Fruit fly (Drosophila melanogaster) whole organism, embryonic: ENCODE measurements around the gene Sytbeta.

Experiments
- Bgb ChIP-seq: fragments of 200-800 bp; sonication (Bioruptor generic); IDR thresholded peaks from 2 replicates; pipeline ENCODE4 v1.3.6; 2022; ENCODE audit warnings: missing biosample characterization, missing genetic modification characterization; ENCODE audit not compliant: partially characterized antibody
- BtbVII ChIP-seq: fragments of 200-800 bp; sonication (Bioruptor generic); optimal IDR thresholded peaks from 3 replicates; lab custom pipeline; 2017; ENCODE audit warnings: missing biosample characterization, mild to moderate bottlenecking, missing genetic modification characterization
- CG10274 ChIP-seq: fragments of 200-800 bp; sonication (Bioruptor generic); optimal IDR thresholded peaks from 3 replicates; lab custom pipeline; 2017; ENCODE audit warnings: missing biosample characterization, mild to moderate bottlenecking, missing genetic modification characterization
- CG10543 ChIP-seq: fragments of 200-800 bp; sonication (Bioruptor generic); optimal IDR thresholded peaks from 3 replicates; lab custom pipeline; 2017; ENCODE audit warnings: missing biosample characterization, mild to moderate bottlenecking, missing genetic modification characterization, moderate library complexity
- CG12769 ChIP-seq: fragments of 200-800 bp; sonication (Bioruptor generic); optimal IDR thresholded peaks from 2 replicates; lab custom pipeline; 2019; ENCODE audit warnings: missing biosample characterization, mild to moderate bottlenecking, missing genetic modification characterization, moderate library complexity
- CG13287 ChIP-seq: fragments of 200-800 bp; sonication (Bioruptor generic); IDR thresholded peaks from 2 replicates; pipeline ENCODE4 v1.3.6; 2022; ENCODE audit warnings: missing biosample characterization, missing genetic modification characterization; ENCODE audit not compliant: partially characterized antibody
- CG13775 ChIP-seq: fragments of 200-800 bp; sonication (Bioruptor generic); optimal IDR thresholded peaks from 3 replicates; lab custom pipeline; 2017; ENCODE audit warnings: missing biosample characterization, mild to moderate bottlenecking, missing genetic modification characterization
- CG13894 ChIP-seq: fragments of 200-800 bp; sonication (Bioruptor generic); optimal IDR thresholded peaks from 3 replicates; lab custom pipeline; 2018; ENCODE audit warnings: missing biosample characterization, mild to moderate bottlenecking, missing genetic modification characterization, moderate library complexity
- CG2199 ChIP-seq: fragments of 200-800 bp; sonication (Bioruptor generic); IDR thresholded peaks from 3 replicates; pipeline ENCODE4 v1.3.6; 2022; ENCODE audit warnings: missing biosample characterization, missing genetic modification characterization
- CG31365 ChIP-seq: fragments of 200-800 bp; sonication (Bioruptor generic); optimal IDR thresholded peaks from 2 replicates; lab custom pipeline; 2018; ENCODE audit warnings: missing biosample characterization, mild to moderate bottlenecking, missing genetic modification characterization
- CG3163 ChIP-seq: fragments of 200-800 bp; sonication (Bioruptor generic); optimal IDR thresholded peaks from 3 replicates; lab custom pipeline; 2016; ENCODE audit warnings: missing biosample characterization, missing genetic modification characterization
- CG32772 ChIP-seq: fragments of 200-800 bp; sonication (Bioruptor generic); IDR thresholded peaks from 2 replicates; pipeline ENCODE4 v1.3.6; 2022; ENCODE audit warnings: missing biosample characterization, missing genetic modification characterization
- CG34376 ChIP-seq: fragments of 200-800 bp; sonication (Bioruptor generic); optimal IDR thresholded peaks from 2 replicates; lab custom pipeline; 2018; ENCODE audit warnings: missing biosample characterization, mild to moderate bottlenecking, missing genetic modification characterization
- CG34422 ChIP-seq: fragments of 200-800 bp; sonication (Bioruptor generic); IDR thresholded peaks from 3 replicates; pipeline ENCODE4 v1.3.6; 2022; ENCODE audit warnings: missing biosample characterization, missing genetic modification characterization
- CG5180 ChIP-seq: fragments of 200-800 bp; sonication (Bioruptor generic); optimal IDR thresholded peaks from 3 replicates; lab custom pipeline; 2017; ENCODE audit warnings: missing biosample characterization, missing genetic modification characterization, mild to moderate bottlenecking, moderate library complexity, missing genetic modification reagents
- CG6683 ChIP-seq: fragments of 200-800 bp; sonication (Bioruptor generic); optimal IDR thresholded peaks from 2 replicates; lab custom pipeline; 2017; ENCODE audit warnings: missing biosample characterization, mild to moderate bottlenecking, missing genetic modification characterization, missing genetic modification reagents
- CG6791 ChIP-seq: fragments of 200-800 bp; sonication (Bioruptor generic); IDR thresholded peaks from 3 replicates; pipeline ENCODE4 v1.3.6; 2022; ENCODE audit warnings: missing biosample characterization, missing genetic modification characterization; ENCODE audit not compliant: partially characterized antibody
- CG6813 ChIP-seq: fragments of 200-800 bp; sonication (Bioruptor generic); optimal IDR thresholded peaks from 2 replicates; lab custom pipeline; 2017; ENCODE audit warnings: missing biosample characterization, missing genetic modification characterization, mild to moderate bottlenecking, moderate library complexity, missing genetic modification reagents
- CG7987 ChIP-seq: fragments of 200-800 bp; sonication (Bioruptor generic); optimal IDR thresholded peaks from 2 replicates; lab custom pipeline; 2018; ENCODE audit warnings: missing biosample characterization, mild to moderate bottlenecking, missing genetic modification characterization, moderate library complexity
- CG8388 ChIP-seq: fragments of 200-800 bp; sonication (Bioruptor generic); optimal IDR thresholded peaks from 2 replicates; lab custom pipeline; 2019; ENCODE audit warnings: missing biosample characterization, mild to moderate bottlenecking, missing genetic modification characterization, moderate library complexity
- D ChIP-seq, 2 experiments: fragments of 200-800 bp in 1 of 2; fragments of >200 bp in 1 of 2; sonication (Bioruptor generic) in 1 of 2; optimal IDR thresholded peaks; 2 replicates in 1 of 2; 3 replicates in 1 of 2; lab custom pipeline; 2017; ENCODE audit warnings: mild to moderate bottlenecking in 1 of 2, missing biosample characterization in 1 of 2, missing genetic modification characterization in 1 of 2, missing genetic modification reagents in 1 of 2
- Gug ChIP-seq: fragments of 200-800 bp; sonication (Bioruptor generic); IDR thresholded peaks from 4 replicates; pipeline ENCODE4 v1.3.6; 2022; ENCODE audit warnings: missing biosample characterization, missing genetic modification characterization
- Jarid2 ChIP-seq: fragments of 200-800 bp; sonication (Bioruptor generic); optimal IDR thresholded peaks from 3 replicates; lab custom pipeline; 2017; ENCODE audit warnings: mild to moderate bottlenecking, missing biosample characterization, missing genetic modification reagents, missing genetic modification characterization
- Med ChIP-seq: fragments of 200-800 bp; sonication (Bioruptor generic); peaks from one replicate; lab custom pipeline; 2016; ENCODE audit warnings: missing biosample characterization, missing genetic modification characterization, mild to moderate bottlenecking, inconsistent platforms, moderate library complexity
- NC2β ChIP-seq: fragments of 200-800 bp; sonication (Bioruptor generic); optimal IDR thresholded peaks from 2 replicates; lab custom pipeline; 2016; ENCODE audit warnings: missing biosample characterization, missing genetic modification characterization
- Pdp1 ChIP-seq, 2 experiments: fragments of 200-800 bp; sonication (Bioruptor generic); optimal IDR thresholded peaks; 3 replicates each; lab custom pipeline; 2016; ENCODE audit warnings: missing biosample characterization in 2 of 2, missing genetic modification characterization in 2 of 2, mild to moderate bottlenecking in 1 of 2, moderate library complexity in 1 of 2
- Trl ChIP-seq, 3 experiments: fragments of >200 bp in 2 of 3; fragments of 200-800 bp in 1 of 3; sonication (Bioruptor generic) in 1 of 3; optimal IDR thresholded peaks; 2 replicates in 1 of 3; 3 replicates in 2 of 3; lab custom pipeline; 2016 to 2017; ENCODE audit warnings: missing biosample characterization in 1 of 3, missing genetic modification characterization in 1 of 3
- Xrp1 ChIP-seq: fragments of 200-800 bp; sonication (Bioruptor generic); IDR thresholded peaks from 2 replicates; pipeline ENCODE4 v1.3.6; 2022; ENCODE audit warnings: missing biosample characterization, missing genetic modification characterization
- bcd ChIP-seq: fragments of 200-800 bp; sonication (Bioruptor generic); optimal IDR thresholded peaks from 2 replicates; lab custom pipeline; 2017; ENCODE audit warnings: missing biosample characterization, mild to moderate bottlenecking, missing genetic modification characterization
- bsh ChIP-seq, 2 experiments: fragments of 200-800 bp; sonication (Bioruptor generic); optimal IDR thresholded peaks; 2 replicates each; lab custom pipeline; 2017 to 2018; ENCODE audit warnings: mild to moderate bottlenecking in 2 of 2, missing biosample characterization in 2 of 2, missing genetic modification characterization in 2 of 2, moderate library complexity in 1 of 2
- cad ChIP-seq: fragments of >200 bp; optimal IDR thresholded peaks from 2 replicates; lab custom pipeline; 2017; ENCODE audit warnings: missing biosample characterization, missing genetic modification characterization
- chinmo ChIP-seq: fragments of 200-800 bp; sonication (Bioruptor generic); IDR thresholded peaks from 4 replicates; pipeline ENCODE4 v1.3.6; 2022; ENCODE audit warnings: missing biosample characterization, missing genetic modification characterization; ENCODE audit not compliant: partially characterized antibody
- cwo ChIP-seq: fragments of 200-800 bp; sonication (Bioruptor generic); optimal IDR thresholded peaks from 3 replicates; lab custom pipeline; 2017; ENCODE audit warnings: missing biosample characterization, missing genetic modification characterization, mild to moderate bottlenecking, moderate library complexity, missing genetic modification reagents
- dm ChIP-seq: fragments of 200-800 bp; sonication (Bioruptor generic); optimal IDR thresholded peaks from 3 replicates; lab custom pipeline; 2016; ENCODE audit warnings: missing biosample characterization, missing genetic modification characterization
- eve ChIP-seq, 2 experiments: fragments of >200 bp; optimal IDR thresholded peaks; 2 replicates each; lab custom pipeline; 2017; ENCODE audit warnings: missing biosample characterization in 2 of 2, missing genetic modification characterization in 2 of 2
- grn ChIP-seq: fragments of 200-800 bp; sonication (Bioruptor generic); optimal IDR thresholded peaks from 3 replicates; lab custom pipeline; 2017; ENCODE audit warnings: missing biosample characterization, missing genetic modification characterization
- sd ChIP-seq: fragments of 200-800 bp; sonication (Bioruptor generic); optimal IDR thresholded peaks from 3 replicates; lab custom pipeline; 2018; ENCODE audit warnings: missing biosample characterization, mild to moderate bottlenecking, missing genetic modification characterization, moderate library complexity
- sqz ChIP-seq: fragments of 200-800 bp; sonication (Bioruptor generic); optimal IDR thresholded peaks from 3 replicates; lab custom pipeline; 2018; ENCODE audit warnings: missing biosample characterization, mild to moderate bottlenecking, missing genetic modification characterization
- sug ChIP-seq: fragments of 200-800 bp; optimal IDR thresholded peaks from 2 replicates; lab custom pipeline; 2019; ENCODE audit warnings: missing biosample characterization, mild to moderate bottlenecking, missing genetic modification characterization, moderate library complexity
- tll ChIP-seq, 2 experiments: fragments of 200-800 bp in 1 of 2; fragments of >200 bp in 1 of 2; sonication (Bioruptor generic) in 1 of 2; optimal IDR thresholded peaks; 2 replicates each; lab custom pipeline; 2017 to 2019; ENCODE audit warnings: missing biosample characterization in 2 of 2, missing genetic modification characterization in 2 of 2, mild to moderate bottlenecking in 1 of 2, moderate library complexity in 1 of 2
- twi ChIP-seq: fragments of 200-800 bp; optimal IDR thresholded peaks from 2 replicates; lab custom pipeline; 2019; ENCODE audit warnings: missing biosample characterization, mild to moderate bottlenecking, missing genetic modification characterization, moderate library complexity
- unc-4 ChIP-seq: fragments of 200-800 bp; sonication (Bioruptor generic); IDR thresholded peaks from 2 replicates; pipeline ENCODE4 v1.3.6; 2022; ENCODE audit warnings: missing biosample characterization, missing genetic modification characterization; ENCODE audit not compliant: partially characterized antibody
- zfh1 ChIP-seq: fragments of 200-800 bp; sonication (Bioruptor generic); IDR thresholded peaks from 3 replicates; pipeline ENCODE4 v1.3.6; 2022; ENCODE audit warnings: missing biosample characterization, missing genetic modification characterization

Gene Sytbeta

dm6 chr3L:14988231-14988630, 76.5 kb downstream of the Sytbeta start (continued):
- TF ChIP-seq CG6791 (GFP tag; lab: Robert Waterston, UW) = no peak
- no peak for TF ChIP-seq CG6683 (GFP tag; lab: Kevin White, UChicago)
- peak; percentile 48 for TF ChIP-seq CG6813
- peak in 1 of 2 experiments; percentile 3 for TF ChIP-seq tll (GFP tag; optimal IDR thresholded peaks at IDR 0.05; lab: Kevin White, UChicago)
- TF ChIP-seq zfh1 (GFP tag; lab: Robert Waterston, UW) = peak; percentile 59; the same call in 1 of the 3 replicates
- peak; percentile 40 for TF ChIP-seq Xrp1
- TF ChIP-seq CG32772 = peak; percentile 45; the same call in 1 of the 2 replicates

- TF ChIP-seq eve (GFP tag; optimal IDR thresholded peaks at IDR 0.05; lab: Kevin White, UChicago) = peak in 1 of 2 experiments; percentile 67
- TF ChIP-seq CG7987 (GFP tag; lab: Kevin White, UChicago) = peak; percentile 76
- peak; percentile 11 for TF ChIP-seq sug (tag; lab: Kevin White, UChicago)
- peak; percentile 73 to 84 for TF ChIP-seq Trl (optimal IDR thresholded peaks at IDR 0.05; lab: Kevin White, UChicago)
- TF ChIP-seq Trl (GFP tag; optimal IDR thresholded peaks at IDR 0.05; lab: Kevin White, UChicago) = no peak
- TF ChIP-seq unc-4 (GFP tag; lab: Robert Waterston, UW) = 0 out of 2 replicates have a peak, but pooled peaks have one; percentile 34
- peak in 1 of 2 experiments; percentile 34 for TF ChIP-seq Pdp1 (GFP tag; optimal IDR thresholded peaks at IDR 0.05; lab: Kevin White, UChicago)
- no peak for TF ChIP-seq D (optimal IDR thresholded peaks at IDR 0.05; lab: Kevin White, UChicago)
- no peak for TF ChIP-seq D (GFP tag; optimal IDR thresholded peaks at IDR 0.05; lab: Kevin White, UChicago)
- no peak for TF ChIP-seq bcd (GFP tag; lab: Kevin White, UChicago)
- TF ChIP-seq CG13775 (GFP tag; lab: Kevin White, UChicago) = no peak
- peak; percentile 2 for TF ChIP-seq sd (tag; lab: Kevin White, UChicago)
- peak; percentile 58 for TF ChIP-seq CG3163 (GFP tag; lab: Kevin White, UChicago)
- peak; percentile 62 for TF ChIP-seq dm (GFP tag; lab: Kevin White, UChicago)
- TF ChIP-seq sqz (GFP tag; lab: Kevin White, UChicago) = peak; percentile 34
- TF ChIP-seq Jarid2 (GFP tag; lab: Kevin White, UChicago) = peak; percentile 83
- peak; percentile 52 for TF ChIP-seq CG34376 (GFP tag; lab: Kevin White, UChicago)
- 0 out of 4 replicates have a peak, but pooled peaks have one; percentile 69 for TF ChIP-seq chinmo (GFP tag; lab: Robert Waterston, UW)
- peak; percentile 39 for TF ChIP-seq twi (tag; lab: Kevin White, UChicago)
- peak; percentile 26 for TF ChIP-seq CG5180
- peak; percentile 86 for TF ChIP-seq cwo (GFP tag; lab: Kevin White, UChicago)
- TF ChIP-seq bsh (GFP tag; optimal IDR thresholded peaks at IDR 0.05; lab: Kevin White, UChicago) = peak in 1 of 2 experiments; percentile 12
- TF ChIP-seq CG13287 (GFP tag; lab: Robert Waterston, UW) = peak; percentile 28; the same call in 1 of the 2 replicates
- no peak for TF ChIP-seq CG31365
- peak; percentile 23 for TF ChIP-seq BtbVII (GFP tag; lab: Kevin White, UChicago)
- TF ChIP-seq Gug (GFP tag; lab: Robert Waterston, UW) = no peak
- TF ChIP-seq Bgb (GFP tag; lab: Robert Waterston, UW) = 0 out of 2 replicates have a peak, but pooled peaks have one; percentile 23
- peak; percentile 65 for TF ChIP-seq cad (GFP tag; lab: Kevin White, UChicago)
- TF ChIP-seq CG10543 = peak; percentile 35
- TF ChIP-seq NC2β = no peak
- TF ChIP-seq CG8388 (GFP tag; lab: Kevin White, UChicago) = peak; percentile 18
- peak; percentile 31 for TF ChIP-seq Med (GFP tag; lab: Kevin White, UChicago)
- peak; percentile 60; the same call in 2 of the 3 replicates for TF ChIP-seq CG2199 (GFP tag; lab: Robert Waterston, UW)
- TF ChIP-seq CG34422 = peak; percentile 44; the same call in 1 of the 3 replicates
- peak; percentile 37 for TF ChIP-seq CG12769 (tag; lab: Kevin White, UChicago)
- TF ChIP-seq grn = peak; percentile 77
- TF ChIP-seq CG10274 (GFP tag; lab: Kevin White, UChicago) = no peak
- TF ChIP-seq CG13894 (tag; lab: Kevin White, UChicago) = peak; percentile 43
Measured at dm6 chr3L:14986984-14987896, 77.5 kb downstream of the Sytbeta start.
